Worm (Caenorhabditis elegans): ENCODE data around the gene sao-1.

DNA sequence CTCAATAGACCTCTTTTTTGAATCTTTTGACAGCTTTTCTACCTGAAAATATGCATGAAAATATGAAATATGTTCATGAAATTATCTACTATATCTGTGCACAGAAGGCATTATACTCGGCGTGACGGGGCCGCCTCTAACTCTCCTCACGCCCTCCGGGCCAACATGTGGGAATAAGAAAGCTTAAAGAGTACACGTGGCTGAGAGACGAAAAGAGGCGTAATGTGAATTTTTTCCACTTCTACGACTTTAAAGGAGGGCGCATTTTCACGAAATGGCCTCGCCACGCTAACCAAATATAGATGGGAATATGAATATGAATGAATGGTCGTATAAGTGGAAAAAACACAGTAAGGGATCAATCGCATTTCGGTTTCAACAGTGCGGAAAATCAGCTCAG is 6.0 kb upstream of the sao-1 start:
- TF ChIP-seq nhr-12 (tag; optimal IDR thresholded peaks at IDR 0.05) (no peak), mab-5 (tag; optimal IDR thresholded peaks at IDR 0.05) (no peak), lsy-2 (tag; optimal IDR thresholded peaks at IDR 0.05) (no peak), elt-1 (tag; optimal IDR thresholded peaks at IDR 0.05; ENCODE audit: borderline replicate concordance, insufficient read depth) (no peak), elt-3 (tag; optimal IDR thresholded peaks at IDR 0.05) (no peak), M03D4.4 (tag; optimal IDR thresholded peaks at IDR 0.05) (no peak), nhr-237 (tag; optimal IDR thresholded peaks at IDR 0.05) (no peak), mep-1 (tag; optimal IDR thresholded peaks at IDR 0.05) (no peak), pha-4 (tag; optimal IDR thresholded peaks at IDR 0.05) (no peak), zip-8 (tag; optimal IDR thresholded peaks at IDR 0.05) (no peak), nhr-76 (tag; optimal IDR thresholded peaks at IDR 0.05) (no peak), unc-39 (tag; optimal IDR thresholded peaks at IDR 0.05) (no peak), ztf-11 (tag; optimal IDR thresholded peaks at IDR 0.05) (no peak)

Data from whole organism, mixed stage, embryonic.